Fruit fly (Drosophila melanogaster): ENCODE measurements around the gene CG33986.

Gene CG33986

DNA sequence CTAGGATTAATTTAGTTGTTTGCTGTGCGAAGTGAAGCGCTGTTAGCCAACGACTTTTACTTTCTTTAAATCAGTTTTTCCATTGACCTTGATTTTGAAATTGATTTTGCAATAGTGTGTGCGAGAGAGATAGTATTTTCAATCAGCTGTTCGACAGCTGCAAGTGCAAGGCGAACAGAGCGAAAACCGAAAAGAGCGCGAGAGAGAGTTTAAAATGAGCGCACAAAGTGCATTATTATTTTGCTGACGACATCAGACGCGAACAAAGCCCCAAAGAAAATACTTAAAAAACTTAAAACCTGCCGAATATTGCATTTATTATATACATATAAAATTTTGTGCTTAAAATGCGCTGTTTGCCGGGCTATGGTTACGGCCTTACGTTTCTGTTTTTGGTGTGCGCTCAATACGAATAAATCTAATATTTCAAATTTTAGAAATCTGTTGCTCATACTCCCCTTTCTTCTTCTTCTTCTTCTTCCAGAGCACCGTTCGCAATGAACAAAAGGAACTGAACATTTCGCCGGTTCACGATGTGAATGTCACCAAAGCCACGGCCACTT, 13.3 kb downstream of the CG33986 start:
- TF ChIP-seq Myc (optimal IDR thresholded peaks at IDR 0.05) (no peak), psq (optimal IDR thresholded peaks at IDR 0.05) (no peak), ttk (optimal IDR thresholded peaks at IDR 0.05) (no peak)

DNA sequence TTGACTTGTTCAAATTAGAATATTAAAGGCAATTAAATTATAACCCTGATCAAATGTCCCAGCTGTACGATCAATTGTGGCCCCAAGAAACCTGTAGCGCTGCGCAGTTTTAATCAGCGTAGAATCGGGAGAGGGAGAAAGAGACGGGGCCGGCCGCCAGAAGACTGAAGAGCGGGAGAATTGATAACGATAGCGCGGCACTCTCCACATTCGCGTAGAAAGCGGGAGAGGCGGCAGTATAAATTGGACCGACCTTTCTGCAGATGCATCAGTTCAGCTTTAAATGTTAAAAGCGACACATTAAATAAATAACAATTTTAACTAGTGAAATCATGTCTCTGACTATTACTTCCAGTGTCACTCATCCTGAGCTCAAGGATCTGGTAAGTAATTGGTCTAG, 14.3 kb downstream of the CG33986 start, which contains the start of gene MsrA:
TSS of gene MsrA (plus strand) at position 266 of the 400 bp plus-strand sequence.
- TF ChIP-seq ttk (optimal IDR thresholded peaks at IDR 0.05) (no peak), insv (optimal IDR thresholded peaks at IDR 0.05) (no peak), h (optimal IDR thresholded peaks at IDR 0.05) (no peak), psq (optimal IDR thresholded peaks at IDR 0.05) (no peak), Sin3A (optimal IDR thresholded peaks at IDR 0.05) (no peak), Myc (optimal IDR thresholded peaks at IDR 0.05) (no peak)

DNA sequence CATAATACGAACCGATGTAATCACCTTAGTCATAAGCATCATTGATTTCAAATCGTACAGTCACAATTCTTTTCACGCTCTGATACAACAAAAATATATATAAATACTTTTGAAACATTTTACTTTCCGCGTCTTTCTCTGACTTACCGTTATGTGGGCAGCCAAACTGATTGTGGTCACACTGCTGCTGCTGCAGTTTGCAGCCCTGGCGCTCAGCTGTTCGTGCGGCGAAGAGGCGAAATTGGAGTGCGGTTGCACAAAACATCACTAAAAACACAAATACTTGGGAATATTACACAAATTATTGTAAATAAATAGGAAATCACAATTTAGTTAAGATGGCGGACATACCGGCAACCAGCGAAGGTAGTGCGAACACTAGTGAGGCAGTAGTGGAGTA, 15.7 kb downstream of the CG33986 start, which contains the start of the genes gdl and gdl-ORF39:
TSS of gene gdl (plus strand) at position 48 of the 400 bp plus-strand sequence.
TSS of gene gdl-ORF39 (plus strand) at position 48 of the 400 bp plus-strand sequence.
- no peak for TF ChIP-seq Sin3A (optimal IDR thresholded peaks at IDR 0.05)
- no peak for TF ChIP-seq Myc (optimal IDR thresholded peaks at IDR 0.05)
- TF ChIP-seq insv (optimal IDR thresholded peaks at IDR 0.05): no peak
- TF ChIP-seq h (optimal IDR thresholded peaks at IDR 0.05): no peak
- TF ChIP-seq psq (optimal IDR thresholded peaks at IDR 0.05): no peak
- TF ChIP-seq ttk (optimal IDR thresholded peaks at IDR 0.05): no peak

DNA sequence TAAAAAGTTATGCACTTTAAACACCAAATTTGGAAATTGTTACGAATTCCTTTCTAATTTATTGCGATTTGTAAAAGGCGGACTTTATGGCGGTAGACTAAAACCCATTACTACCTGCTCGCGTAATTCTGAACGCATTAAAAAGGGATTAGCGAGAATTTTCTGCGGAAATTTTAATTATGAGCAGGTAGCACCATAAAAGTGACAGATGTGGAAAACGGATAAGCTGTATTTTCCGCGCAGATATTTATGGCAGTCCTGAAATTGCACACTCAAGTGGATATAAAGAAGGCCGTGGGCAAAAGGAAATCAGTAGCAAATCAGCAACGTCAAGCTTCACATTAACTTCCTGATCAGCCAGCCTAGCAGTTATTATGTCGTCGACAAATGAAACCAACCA, 16.3 kb downstream of the CG33986 start, which contains the start of gene Z600:
TSS of gene Z600 (plus strand) at position 312 of the 400 bp plus-strand sequence.
- TF ChIP-seq psq (optimal IDR thresholded peaks at IDR 0.05): no peak
- TF ChIP-seq Myc (optimal IDR thresholded peaks at IDR 0.05): no peak
- no peak for TF ChIP-seq Sin3A (optimal IDR thresholded peaks at IDR 0.05)
- no peak for TF ChIP-seq h (optimal IDR thresholded peaks at IDR 0.05)
- no peak for TF ChIP-seq ttk (optimal IDR thresholded peaks at IDR 0.05)
- TF ChIP-seq insv (optimal IDR thresholded peaks at IDR 0.05): no peak

DNA sequence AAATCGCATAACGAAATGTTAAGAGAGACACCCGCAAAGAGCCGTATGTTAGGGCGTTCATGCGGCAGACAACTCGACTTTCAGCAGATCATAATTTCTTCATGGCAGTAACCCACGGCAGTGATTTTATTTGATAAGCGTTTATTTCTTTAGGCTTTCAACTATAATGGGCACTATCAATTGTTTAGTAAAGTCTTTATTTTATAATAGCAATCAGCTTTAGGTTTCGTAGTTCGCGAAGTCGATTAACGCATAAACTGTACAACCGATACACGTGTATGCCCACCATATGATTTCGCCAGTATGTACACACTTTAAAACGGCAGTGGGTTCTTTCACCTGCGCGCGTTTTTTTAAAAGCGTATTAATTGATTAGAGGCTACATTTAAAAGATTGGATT, 16.8 kb downstream of the CG33986 start, which contains the start of gene CG7841:
TSS of gene CG7841 (minus strand) at position 20 of the 400 bp plus-strand sequence.
- TF ChIP-seq ttk (optimal IDR thresholded peaks at IDR 0.05): no peak
- no peak for TF ChIP-seq Myc (optimal IDR thresholded peaks at IDR 0.05)
- TF ChIP-seq psq (optimal IDR thresholded peaks at IDR 0.05): no peak

DNA sequence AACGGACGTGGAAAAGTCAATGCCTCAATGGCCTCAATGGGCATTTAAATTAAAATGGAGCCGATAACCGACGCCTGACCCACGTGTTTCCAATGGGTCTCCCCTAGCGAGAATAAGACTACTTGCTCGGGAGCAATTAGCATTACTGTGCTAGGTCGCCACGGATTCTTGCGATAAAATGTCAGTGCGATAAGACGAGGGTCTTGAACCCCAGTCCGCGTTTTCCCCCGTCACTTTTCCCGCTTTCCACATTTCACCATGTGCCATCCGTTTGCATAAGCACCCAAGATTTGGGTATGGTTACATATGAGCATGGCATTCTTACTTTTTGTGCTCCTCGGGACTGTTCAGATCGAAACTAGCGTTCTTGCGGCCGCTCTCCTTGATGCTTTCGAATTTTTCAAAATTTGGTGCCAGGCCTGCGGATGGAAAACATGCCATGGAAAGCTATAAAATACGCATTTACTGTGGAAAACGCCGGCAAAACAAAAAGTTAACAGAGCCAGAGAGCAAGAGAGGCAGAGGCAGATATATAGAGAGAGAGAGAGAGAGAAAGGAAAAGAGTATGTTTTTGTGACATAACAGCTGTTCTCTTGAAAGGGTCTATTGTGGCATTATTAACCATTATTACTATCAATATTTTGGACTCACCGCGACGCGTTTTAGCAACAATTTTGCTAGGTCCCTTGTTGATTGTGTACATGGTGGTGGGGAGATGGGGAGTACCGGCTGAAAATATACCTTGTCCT, 17.7 kb downstream of the CG33986 start:
- TF ChIP-seq insv (optimal IDR thresholded peaks at IDR 0.05) (no peak), psq (optimal IDR thresholded peaks at IDR 0.05) (no peak), ttk (optimal IDR thresholded peaks at IDR 0.05) (no peak), Sin3A (optimal IDR thresholded peaks at IDR 0.05) (no peak), h (optimal IDR thresholded peaks at IDR 0.05) (no peak), Myc (optimal IDR thresholded peaks at IDR 0.05) (no peak)

DNA sequence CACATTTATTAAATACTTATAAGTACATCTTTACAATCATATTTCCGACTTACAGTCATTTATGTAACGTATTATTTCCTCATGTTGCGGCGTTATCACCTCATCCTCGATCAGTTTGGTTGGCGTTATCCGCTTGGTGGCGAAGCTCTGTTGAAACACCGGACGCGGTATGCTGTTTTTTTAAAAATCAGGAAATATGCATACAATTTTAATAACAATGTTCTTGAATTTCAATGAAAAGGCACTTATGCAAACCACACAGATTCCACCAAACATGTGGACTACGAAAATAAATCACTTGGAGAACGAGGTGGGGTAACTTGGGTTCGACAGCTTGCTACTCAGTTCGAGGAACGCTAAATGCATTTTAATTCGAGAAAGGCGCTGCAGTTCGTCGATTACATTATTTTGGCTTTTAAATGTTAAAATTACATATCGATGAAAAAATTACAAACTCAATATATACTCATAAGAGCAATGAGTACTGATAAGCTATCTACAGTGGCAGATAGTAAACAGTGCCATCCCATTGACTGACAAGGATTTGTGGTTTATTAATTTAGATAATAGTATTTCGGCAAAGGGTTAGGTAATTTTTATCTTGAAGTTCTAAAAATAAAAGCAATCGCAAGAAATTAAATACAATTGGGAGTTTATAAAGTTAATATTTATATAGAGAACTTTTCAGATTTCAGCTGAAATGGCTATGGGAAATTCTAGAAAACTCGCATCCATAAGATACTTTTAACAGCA, 18.7 kb downstream of the CG33986 start:
- TF ChIP-seq Sin3A (optimal IDR thresholded peaks at IDR 0.05) (no peak), insv (optimal IDR thresholded peaks at IDR 0.05) (no peak), psq (optimal IDR thresholded peaks at IDR 0.05) (no peak), Myc (optimal IDR thresholded peaks at IDR 0.05) (no peak), h (optimal IDR thresholded peaks at IDR 0.05) (no peak), ttk (optimal IDR thresholded peaks at IDR 0.05) (no peak)

DNA sequence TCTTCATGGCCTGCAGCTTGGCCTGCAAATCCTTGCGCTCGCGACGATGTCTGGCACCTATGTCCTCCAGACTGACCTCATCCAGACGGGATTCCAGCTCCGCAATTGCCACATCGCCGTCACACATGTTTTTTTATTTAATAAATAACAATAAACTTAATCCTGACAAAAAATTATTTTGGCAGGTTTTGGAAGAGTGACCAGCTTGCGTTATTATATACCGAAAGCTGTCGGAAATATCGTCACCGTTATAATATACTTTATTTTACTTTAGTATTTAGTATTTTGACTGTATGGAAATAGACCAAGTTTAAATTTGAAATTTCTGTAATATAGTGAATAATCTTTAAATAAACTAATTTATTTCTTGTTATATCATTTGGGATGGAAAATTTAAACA, 20.4 kb downstream of the CG33986 start, which contains the start of gene CG7857:
TSS of gene CG7857 (minus strand) at position 208 of the 400 bp plus-strand sequence.
- TF ChIP-seq psq (optimal IDR thresholded peaks at IDR 0.05): no peak
- no peak for TF ChIP-seq h (optimal IDR thresholded peaks at IDR 0.05)
- TF ChIP-seq Sin3A (optimal IDR thresholded peaks at IDR 0.05): no peak
- TF ChIP-seq ttk (optimal IDR thresholded peaks at IDR 0.05): no peak
- no peak for TF ChIP-seq Myc (optimal IDR thresholded peaks at IDR 0.05)
- no peak for TF ChIP-seq insv (optimal IDR thresholded peaks at IDR 0.05)

DNA sequence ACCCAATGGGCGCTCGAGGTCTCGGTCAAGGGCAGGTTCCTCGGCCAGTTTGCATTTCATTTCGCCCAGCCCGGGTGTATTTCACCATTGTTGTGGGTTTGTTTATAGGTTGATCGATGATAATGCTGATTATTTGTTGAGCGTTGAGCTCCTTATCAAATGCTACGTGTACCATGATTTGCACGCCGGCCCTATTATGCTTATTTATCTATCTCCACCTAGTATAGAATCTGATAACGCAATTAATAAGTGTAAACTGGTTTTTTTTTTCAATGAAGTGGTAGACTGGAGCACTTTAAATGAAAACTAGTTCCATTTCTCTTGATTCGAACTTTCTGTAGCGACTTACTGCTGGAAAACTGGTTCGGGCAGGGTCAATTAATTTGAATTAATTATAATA, 22.8 kb downstream of the CG33986 start:
- no peak for TF ChIP-seq Sin3A (optimal IDR thresholded peaks at IDR 0.05)

DNA sequence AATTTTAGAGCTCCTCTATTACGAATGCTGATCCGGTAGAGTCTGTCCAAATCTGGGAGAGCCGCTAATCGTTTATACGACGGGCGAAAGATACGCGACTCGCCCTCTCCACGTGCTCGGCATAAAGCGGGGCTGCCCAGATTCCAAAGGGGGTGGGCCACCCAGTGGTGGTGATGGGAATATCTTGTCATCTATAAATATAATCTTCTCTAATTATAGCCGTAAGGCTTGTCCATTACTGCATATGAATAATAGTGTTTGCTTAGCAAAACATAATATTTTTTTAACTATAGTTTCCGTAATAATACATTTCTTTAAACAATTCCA, 23.4 kb downstream of the CG33986 start:
- TF ChIP-seq h (optimal IDR thresholded peaks at IDR 0.05) (no peak), Myc (optimal IDR thresholded peaks at IDR 0.05) (no peak), psq (optimal IDR thresholded peaks at IDR 0.05) (no peak), Sin3A (optimal IDR thresholded peaks at IDR 0.05) (no peak), insv (optimal IDR thresholded peaks at IDR 0.05) (no peak)

DNA sequence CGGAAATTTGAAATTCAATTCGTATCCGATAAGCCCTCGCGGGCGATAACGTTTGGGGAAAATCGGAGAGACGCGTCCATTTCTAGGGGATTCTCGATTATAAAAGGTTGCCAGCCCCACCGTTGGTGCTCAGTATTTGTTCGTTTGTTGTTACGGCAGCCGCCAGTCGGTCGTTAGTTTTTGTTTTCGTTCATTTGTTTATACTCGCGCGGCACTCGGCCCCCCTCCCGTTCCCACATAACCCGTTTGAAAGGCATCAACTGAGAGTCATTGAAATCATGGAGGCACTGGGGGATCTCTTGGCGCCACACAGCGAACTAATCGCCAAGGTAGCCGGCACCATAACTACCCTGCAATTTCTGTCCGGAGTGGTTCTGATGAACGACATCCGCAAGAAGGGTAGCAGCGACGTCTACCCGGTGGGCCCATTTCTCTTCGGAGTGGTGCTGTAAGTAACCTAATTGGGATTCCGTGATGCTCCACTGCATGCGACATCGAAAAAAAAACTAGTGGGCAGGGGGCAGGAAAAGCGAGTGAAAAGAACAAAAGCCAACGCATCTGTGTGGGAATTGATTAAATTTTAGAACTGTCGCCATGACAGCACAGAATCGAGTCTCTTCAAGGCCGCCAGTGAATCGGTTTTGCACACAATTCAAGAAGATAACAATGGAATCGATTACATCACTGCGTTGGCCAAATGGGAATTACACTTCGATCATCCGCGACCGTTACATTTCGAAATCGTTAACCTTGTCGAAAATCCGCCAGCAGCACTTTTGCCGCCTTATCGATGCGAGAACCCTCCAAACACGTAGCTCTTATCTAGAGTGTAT, 24.0 kb downstream of the CG33986 start, which contains the start of gene CG7272:
TSS of gene CG7272 (plus strand) at position 126 of the 833 bp plus-strand sequence.
- TF ChIP-seq psq (optimal IDR thresholded peaks at IDR 0.05) (no peak), Myc (optimal IDR thresholded peaks at IDR 0.05) (no peak), Sin3A (optimal IDR thresholded peaks at IDR 0.05) (no peak), ttk (optimal IDR thresholded peaks at IDR 0.05) (no peak), insv (optimal IDR thresholded peaks at IDR 0.05) (no peak), h (optimal IDR thresholded peaks at IDR 0.05) (no peak)
